Worm (Caenorhabditis elegans): ENCODE results near the gene cest-17.

The cest-17 gene

ce11 chrV:8203085-8203643, at the start of gene cest-17:
Gene cest-17, plus strand, starts transcription at chrV:8203332.
- TF ChIP-seq ceh-63 (GFP tag; optimal IDR thresholded peaks at IDR 0.05) (no peak), elt-3 (tag; optimal IDR thresholded peaks at IDR 0.05) (no peak), efl-1 (optimal IDR thresholded peaks at IDR 0.05) (no peak), efl-1 (GFP tag; optimal IDR thresholded peaks at IDR 0.05 in 1 of 2) (peak in 1 of 2 experiments; percentile 53), snpc-4 (tag; optimal IDR thresholded peaks at IDR 0.05) (no peak)

DNA sequence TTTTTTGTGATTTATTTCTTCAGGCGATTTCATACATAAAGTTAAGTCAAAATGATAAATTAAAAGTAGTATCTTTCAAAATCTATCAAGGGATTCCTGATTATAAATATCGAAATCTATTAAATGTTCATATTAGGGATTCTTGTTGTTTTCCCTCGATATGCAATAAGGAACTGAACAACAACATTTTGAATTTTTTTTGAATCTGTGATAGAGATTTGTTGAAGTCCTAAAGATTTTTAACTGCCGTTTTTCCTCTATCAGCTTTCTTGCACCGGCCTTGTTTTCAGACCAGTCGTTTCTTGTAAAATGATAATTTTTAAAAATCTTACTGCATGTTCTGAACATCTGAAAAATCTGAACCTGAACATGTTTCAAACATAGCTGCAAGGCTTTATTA, 47.4 kb upstream of the cest-17 start:
- no peak for TF ChIP-seq efl-1 (optimal IDR thresholded peaks at IDR 0.05)
- TF ChIP-seq efl-1 (GFP tag; optimal IDR thresholded peaks at IDR 0.05 in 1 of 2), result peak in 1 of 2 experiments; percentile 90
- no peak for TF ChIP-seq C16A3.4 (tag; optimal IDR thresholded peaks at IDR 0.05)
- TF ChIP-seq nhr-90 (tag; optimal IDR thresholded peaks at IDR 0.05; ENCODE audit: poor library complexity), result no peak

ce11 chrV:8157446-8157845, 45.7 kb upstream of the cest-17 start, which contains the start of gene sul-2:
Gene sul-2, plus strand, starts transcription at chrV:8157746.
- TF ChIP-seq hpl-2 (GFP tag; optimal IDR thresholded peaks at IDR 0.05), result no peak
- TF ChIP-seq sox-4 (tag; optimal IDR thresholded peaks at IDR 0.05), result no peak
- no peak for TF ChIP-seq ceh-63 (GFP tag; optimal IDR thresholded peaks at IDR 0.05)
- no peak for TF ChIP-seq swsn-7 (tag; optimal IDR thresholded peaks at IDR 0.05)
- no peak for TF ChIP-seq C16A3.4 (tag; optimal IDR thresholded peaks at IDR 0.05)
- no peak for TF ChIP-seq fkh-4 (tag; optimal IDR thresholded peaks at IDR 0.05; ENCODE audit: borderline replicate concordance)
- TF ChIP-seq unc-30 (tag; optimal IDR thresholded peaks at IDR 0.05), result no peak
- no peak for TF ChIP-seq sup-37 (GFP tag; optimal IDR thresholded peaks at IDR 0.05)

- no peak for TF ChIP-seq elt-2 (tag; optimal IDR thresholded peaks at IDR 0.05)
- no peak for TF ChIP-seq Y116A8C.19 (tag; optimal IDR thresholded peaks at IDR 0.05; ENCODE audit: borderline replicate concordance)
- TF ChIP-seq unc-30 (tag; optimal IDR thresholded peaks at IDR 0.05), result no peak
- no peak for TF ChIP-seq hlh-17 (GFP tag; optimal IDR thresholded peaks at IDR 0.05; ENCODE audit: borderline replicate concordance)
- TF ChIP-seq aly-2 (tag; optimal IDR thresholded peaks at IDR 0.05), result no peak
- TF ChIP-seq nhr-19 (GFP tag; conservative IDR thresholded peaks at IDR 0.05), result no peak
- no peak for TF ChIP-seq efl-3 (GFP tag; optimal IDR thresholded peaks at IDR 0.05)
Measured at ce11 chrV:8159629-8160028, 43.5 kb upstream of the cest-17 start, which contains the start of gene F20D6.6. Gene F20D6.6, plus strand, starts transcription at chrV:8159929.

ce11 chrV:8161699-8162098, 41.4 kb upstream of the cest-17 start, which contains the start of gene F20D6.5:
Gene F20D6.5, plus strand, starts transcription at chrV:8161957.
- TF ChIP-seq elt-2 (tag; optimal IDR thresholded peaks at IDR 0.05), result peak; percentile 54
- no peak for TF ChIP-seq rnt-1 (tag; optimal IDR thresholded peaks at IDR 0.05)

DNA sequence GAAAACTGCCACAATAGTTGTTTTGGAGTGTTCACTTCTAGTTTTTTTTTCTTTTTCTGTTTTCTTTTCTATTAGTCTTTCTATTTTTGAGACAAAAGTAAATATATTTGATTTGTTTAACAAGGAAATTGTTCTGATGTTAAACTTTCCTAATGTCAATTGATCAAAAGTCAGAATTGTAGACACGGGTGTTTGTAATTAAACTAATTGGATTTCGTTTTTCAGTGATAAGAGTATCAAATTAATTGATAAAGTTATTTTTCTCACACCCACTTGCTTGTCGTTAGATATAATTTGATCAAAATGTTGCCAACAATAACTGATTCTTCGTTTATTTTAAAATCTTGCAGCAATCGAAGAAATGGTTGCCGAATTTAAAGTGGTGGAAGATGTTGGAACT, 39.9 kb upstream of the cest-17 start:
- TF ChIP-seq unc-130 (tag; optimal IDR thresholded peaks at IDR 0.05), result no peak
- TF ChIP-seq elt-3 (tag; optimal IDR thresholded peaks at IDR 0.05), result no peak
- TF ChIP-seq ceh-90 (tag; optimal IDR thresholded peaks at IDR 0.05), result no peak
- no peak for TF ChIP-seq efl-1 (optimal IDR thresholded peaks at IDR 0.05)
- TF ChIP-seq efl-1 (GFP tag; optimal IDR thresholded peaks at IDR 0.05 in 1 of 2), result peak in 1 of 2 experiments; percentile 62
- TF ChIP-seq pax-3 (tag; optimal IDR thresholded peaks at IDR 0.05), result no peak
- TF ChIP-seq nhr-85 (tag), result peak; percentile 20

- no peak for TF ChIP-seq blmp-1 (tag; optimal IDR thresholded peaks at IDR 0.05)
- TF ChIP-seq ceh-8 (GFP tag; optimal IDR thresholded peaks at IDR 0.05), result no peak
- TF ChIP-seq fkh-10 (GFP tag; optimal IDR thresholded peaks at IDR 0.05), result no peak
- TF ChIP-seq dsc-1 (tag; optimal IDR thresholded peaks at IDR 0.05), result peak; percentile 80
- no peak for TF ChIP-seq tbx-2 (tag; optimal IDR thresholded peaks at IDR 0.05)
- no peak for TF ChIP-seq ces-1 (GFP tag; optimal IDR thresholded peaks at IDR 0.05)
Measured at ce11 chrV:8168219-8168962, 34.7 kb upstream of the cest-17 start, which contains the start of gene F20D6.8. Gene F20D6.8, minus strand, starts transcription at chrV:8168269.

Data from whole organism, L1 larva.